Worm (Caenorhabditis elegans) whole organism, mixed stage, embryonic: ENCODE data around the gene pqn-82.

Source experiments
- blmp-1 ChIP-seq: fragments of 150-350 bp; optimal IDR thresholded peaks from 2 replicates; lab custom pipeline; 2014; ENCODE audit warnings: missing biosample characterization, missing genetic modification characterization
- ceh-43 ChIP-seq: fragments of 200-800 bp; sonication (Bioruptor generic); optimal IDR thresholded peaks from 2 replicates; lab custom pipeline; 2018; ENCODE audit warnings: mild to moderate bottlenecking, missing genetic modification characterization, moderate library complexity, missing compliant biosample characterization
- elt-3 ChIP-seq: fragments of 150-350 bp; optimal IDR thresholded peaks from 2 replicates; lab custom pipeline; 2014; ENCODE audit warnings: missing biosample characterization, missing genetic modification characterization
- lin-13 ChIP-seq: fragments of 150-350 bp; optimal IDR thresholded peaks from 2 replicates; lab custom pipeline; 2014; ENCODE audit warnings: missing biosample characterization, missing genetic modification characterization
- lsy-2 ChIP-seq: fragments of 150-350 bp; optimal IDR thresholded peaks from 2 replicates; lab custom pipeline; 2014; ENCODE audit warnings: missing biosample characterization, missing genetic modification characterization
- pha-4 ChIP-seq: fragments of 150-350 bp; optimal IDR thresholded peaks from 2 replicates; lab custom pipeline; 2018; ENCODE audit warnings: missing biosample characterization, missing genetic modification reagents, missing genetic modification characterization
- snpc-4 ChIP-seq: fragments of 150-350 bp; optimal IDR thresholded peaks from 2 replicates; lab custom pipeline; 2014; ENCODE audit warnings: missing biosample characterization, missing genetic modification characterization
- unc-62 ChIP-seq: fragments of 150-350 bp; optimal IDR thresholded peaks from 2 replicates; lab custom pipeline; 2014; ENCODE audit warnings: missing biosample characterization, missing genetic modification reagents, missing genetic modification characterization
- ztf-11 ChIP-seq: fragments of 150-350 bp; optimal IDR thresholded peaks from 2 replicates; lab custom pipeline; 2014; ENCODE audit warnings: missing biosample characterization, missing genetic modification characterization

DNA sequence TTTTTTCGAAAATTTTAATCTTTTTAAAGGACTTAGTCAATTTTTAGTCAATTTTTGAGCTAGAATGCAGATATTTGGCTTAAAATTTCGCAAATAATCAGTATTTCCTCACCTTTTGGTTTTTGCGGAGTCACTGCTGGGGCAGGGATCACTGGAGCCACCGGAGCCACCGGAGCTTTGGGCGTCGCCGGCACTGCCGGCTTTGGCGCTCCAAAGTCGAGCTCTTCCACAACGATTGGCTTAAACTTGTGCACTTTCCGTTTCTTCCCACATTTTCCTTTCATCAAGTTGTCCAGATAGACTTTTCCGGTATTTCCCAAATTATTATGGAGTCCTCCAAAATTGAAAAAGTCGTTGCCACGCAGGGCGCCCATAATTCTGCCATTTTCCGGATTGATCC lies 34.6 kb upstream of the pqn-82 start:
- TF ChIP-seq lin-13 (tag; lab: Kevin White, UChicago) (no peak), pha-4 (tag; lab: Kevin White, UChicago) (no peak), snpc-4 (tag; lab: Kevin White, UChicago) (no peak), lsy-2 (tag; lab: Kevin White, UChicago) (no peak), blmp-1 (tag; lab: Kevin White, UChicago) (no peak), ceh-43 (GFP tag; lab: Kevin White, UChicago) (no peak), unc-62 (GFP tag; lab: Kevin White, UChicago) (no peak), ztf-11 (tag; lab: Kevin White, UChicago) (no peak), elt-3 (tag; lab: Kevin White, UChicago) (no peak)
